Fruit fly (Drosophila melanogaster) whole organism, embryonic: ENCODE measurements around the gene CG11089.

Experiments
- Antp ChIP-seq: fragments of 200-800 bp; sonication (Bioruptor generic); optimal IDR thresholded peaks from 3 replicates; lab custom pipeline; 2016; ENCODE audit warnings: missing biosample characterization, missing genetic modification characterization
- Atf3 ChIP-seq: fragments of 200-800 bp; sonication (Bioruptor generic); optimal IDR thresholded peaks from 3 replicates; lab custom pipeline; 2016; ENCODE audit warnings: missing biosample characterization, missing genetic modification characterization
- CG10274 ChIP-seq: fragments of 200-800 bp; sonication (Bioruptor generic); optimal IDR thresholded peaks from 3 replicates; lab custom pipeline; 2017; ENCODE audit warnings: missing biosample characterization, mild to moderate bottlenecking, missing genetic modification characterization
- CG10321 ChIP-seq: fragments of 200-800 bp; sonication (Bioruptor generic); IDR thresholded peaks from 2 replicates; pipeline ENCODE4 v1.3.6; 2022; ENCODE audit warnings: missing biosample characterization, missing genetic modification characterization
- CG10462 ChIP-seq: fragments of 200-800 bp; sonication (Bioruptor generic); optimal IDR thresholded peaks from 2 replicates; lab custom pipeline; 2016; ENCODE audit warnings: missing biosample characterization, missing genetic modification characterization
- CG10979 ChIP-seq: fragments of 200-800 bp; sonication (Bioruptor generic); optimal IDR thresholded peaks from 2 replicates; lab custom pipeline; 2018; ENCODE audit warnings: missing biosample characterization, mild to moderate bottlenecking, missing genetic modification characterization, moderate library complexity
- CG11247 ChIP-seq: fragments of 200-800 bp; sonication (Bioruptor generic); IDR thresholded peaks from 2 replicates; pipeline ENCODE4 v1.3.6; 2022; ENCODE audit warnings: missing biosample characterization, missing genetic modification characterization
- CG11398 ChIP-seq: fragments of 200-800 bp; sonication (Bioruptor generic); optimal IDR thresholded peaks from 2 replicates; lab custom pipeline; 2016; ENCODE audit warnings: missing biosample characterization, missing genetic modification characterization
- CG16813 ChIP-seq: fragments of 200-800 bp; sonication (Bioruptor generic); IDR thresholded peaks from 3 replicates; pipeline ENCODE4 v1.3.6; 2022; ENCODE audit warnings: missing biosample characterization, missing genetic modification characterization; ENCODE audit not compliant: partially characterized antibody
- CG16863 ChIP-seq: fragments of 200-800 bp; sonication (Bioruptor generic); optimal IDR thresholded peaks from 3 replicates; lab custom pipeline; 2016; ENCODE audit warnings: missing biosample characterization, missing genetic modification characterization
- CG17328 ChIP-seq: fragments of 200-800 bp; sonication (Bioruptor generic); IDR thresholded peaks from 2 replicates; pipeline ENCODE4 v1.3.6; 2022; ENCODE audit warnings: missing biosample characterization, missing genetic modification characterization
- CG17568 ChIP-seq: fragments of 200-800 bp; sonication (Bioruptor generic); optimal IDR thresholded peaks from 2 replicates; lab custom pipeline; 2018; ENCODE audit warnings: missing biosample characterization, mild to moderate bottlenecking, missing genetic modification characterization, moderate library complexity
- CG2129 ChIP-seq: fragments of 200-800 bp; sonication (Bioruptor generic); IDR thresholded peaks from 2 replicates; pipeline ENCODE4 v1.3.6; 2022; ENCODE audit warnings: missing biosample characterization, missing genetic modification characterization; ENCODE audit not compliant: partially characterized antibody
- CG3163 ChIP-seq: fragments of 200-800 bp; sonication (Bioruptor generic); optimal IDR thresholded peaks from 3 replicates; lab custom pipeline; 2016; ENCODE audit warnings: missing biosample characterization, missing genetic modification characterization
- CG32772 ChIP-seq: fragments of 200-800 bp; sonication (Bioruptor generic); IDR thresholded peaks from 2 replicates; pipeline ENCODE4 v1.3.6; 2022; ENCODE audit warnings: missing biosample characterization, missing genetic modification characterization
- CG34224 ChIP-seq: fragments of 200-800 bp; sonication (Bioruptor generic); IDR thresholded peaks from 3 replicates; pipeline ENCODE4 v1.3.6; 2022; ENCODE audit warnings: missing biosample characterization, missing genetic modification characterization; ENCODE audit not compliant: partially characterized antibody
- CG34376 ChIP-seq: fragments of 200-800 bp; sonication (Bioruptor generic); optimal IDR thresholded peaks from 2 replicates; lab custom pipeline; 2018; ENCODE audit warnings: missing biosample characterization, mild to moderate bottlenecking, missing genetic modification characterization
- CG4617 ChIP-seq: fragments of 200-800 bp; sonication (Bioruptor generic); optimal IDR thresholded peaks from 3 replicates; lab custom pipeline; 2016; ENCODE audit warnings: missing biosample characterization, missing genetic modification characterization, borderline replicate concordance
- CG5245 ChIP-seq: fragments of 200-800 bp; sonication (Bioruptor generic); optimal IDR thresholded peaks from 3 replicates; lab custom pipeline; 2016; ENCODE audit warnings: missing biosample characterization, missing genetic modification characterization
- CG6683 ChIP-seq: fragments of 200-800 bp; sonication (Bioruptor generic); optimal IDR thresholded peaks from 2 replicates; lab custom pipeline; 2017; ENCODE audit warnings: missing biosample characterization, mild to moderate bottlenecking, missing genetic modification characterization, missing genetic modification reagents
- CG7271 ChIP-seq: fragments of 200-800 bp; sonication (Bioruptor generic); optimal IDR thresholded peaks from 2 replicates; lab custom pipeline; 2018; ENCODE audit warnings: missing biosample characterization, mild to moderate bottlenecking, missing genetic modification characterization, moderate library complexity
- CG8388 ChIP-seq: fragments of 200-800 bp; sonication (Bioruptor generic); optimal IDR thresholded peaks from 2 replicates; lab custom pipeline; 2019; ENCODE audit warnings: missing biosample characterization, mild to moderate bottlenecking, missing genetic modification characterization, moderate library complexity
- CG8944 ChIP-seq: fragments of 200-800 bp; sonication (Bioruptor generic); optimal IDR thresholded peaks from 3 replicates; lab custom pipeline; 2016; ENCODE audit warnings: missing biosample characterization, missing genetic modification characterization
- CoRest ChIP-seq: fragments of 200-800 bp; sonication (Bioruptor generic); optimal IDR thresholded peaks from 3 replicates; lab custom pipeline; 2018; ENCODE audit warnings: missing biosample characterization, mild to moderate bottlenecking, missing genetic modification characterization, moderate library complexity
- Dfd ChIP-seq, 2 experiments: fragments of >200 bp; optimal IDR thresholded peaks; 2 replicates each; lab custom pipeline; 2017; ENCODE audit warnings: missing biosample characterization in 2 of 2, missing genetic modification characterization in 2 of 2
- Drgx ChIP-seq: fragments of 200-800 bp; sonication (Bioruptor generic); IDR thresholded peaks from 2 replicates; pipeline ENCODE4 v1.3.6; 2022; ENCODE audit warnings: missing biosample characterization, missing genetic modification characterization
- Eip74EF ChIP-seq, 2 experiments: fragments of 200-800 bp in 1 of 2; fragments of >200 bp in 1 of 2; sonication (Bioruptor generic) in 1 of 2; optimal IDR thresholded peaks; 2 replicates each; lab custom pipeline; 2017 to 2019; ENCODE audit warnings: missing biosample characterization in 2 of 2, missing genetic modification characterization in 2 of 2, mild to moderate bottlenecking in 1 of 2, moderate library complexity in 1 of 2
- Gug ChIP-seq: fragments of 200-800 bp; sonication (Bioruptor generic); IDR thresholded peaks from 4 replicates; pipeline ENCODE4 v1.3.6; 2022; ENCODE audit warnings: missing biosample characterization, missing genetic modification characterization
- HLH3B ChIP-seq: fragments of 200-800 bp; sonication (Bioruptor generic); IDR thresholded peaks from 2 replicates; pipeline ENCODE4 v1.3.6; 2022; ENCODE audit warnings: missing biosample characterization, missing genetic modification characterization
- Hr78 ChIP-seq, 2 experiments: fragments of 200-800 bp in 1 of 2; fragments of >200 bp in 1 of 2; sonication (Bioruptor generic) in 1 of 2; optimal IDR thresholded peaks; 2 replicates each; lab custom pipeline; 2017 to 2019; ENCODE audit warnings: missing biosample characterization in 2 of 2, missing genetic modification characterization in 2 of 2, mild to moderate bottlenecking in 1 of 2, moderate library complexity in 1 of 2
- Lpt ChIP-seq: fragments of >200 bp; optimal IDR thresholded peaks from 2 replicates; lab custom pipeline; 2018; ENCODE audit warnings: missing biosample characterization, missing genetic modification characterization
- Ptx1 ChIP-seq: fragments of 200-800 bp; sonication (Bioruptor generic); IDR thresholded peaks from 2 replicates; pipeline ENCODE4 v1.3.6; 2022; ENCODE audit warnings: missing biosample characterization, missing genetic modification characterization
- Vsx1 ChIP-seq: fragments of 200-800 bp; sonication (Bioruptor generic); optimal IDR thresholded peaks from 2 replicates; lab custom pipeline; 2017; ENCODE audit warnings: missing biosample characterization, mild to moderate bottlenecking, missing genetic modification characterization, missing genetic modification reagents
- az2 ChIP-seq: fragments of 200-800 bp; sonication (Bioruptor generic); optimal IDR thresholded peaks from 3 replicates; lab custom pipeline; 2016; ENCODE audit warnings: missing biosample characterization, missing genetic modification characterization
- bigmax ChIP-seq: fragments of 200-800 bp; sonication (Bioruptor generic); optimal IDR thresholded peaks from 2 replicates; lab custom pipeline; 2018; ENCODE audit warnings: missing biosample characterization, mild to moderate bottlenecking, missing genetic modification characterization
- bowl ChIP-seq: fragments of 200-800 bp; sonication (Bioruptor generic); IDR thresholded peaks from 2 replicates; pipeline ENCODE4 v1.3.6; 2022; ENCODE audit warnings: missing biosample characterization, missing genetic modification characterization
- chinmo ChIP-seq: fragments of 200-800 bp; sonication (Bioruptor generic); IDR thresholded peaks from 4 replicates; pipeline ENCODE4 v1.3.6; 2022; ENCODE audit warnings: missing biosample characterization, missing genetic modification characterization; ENCODE audit not compliant: partially characterized antibody
- crc ChIP-seq: fragments of 200-800 bp; sonication (Bioruptor generic); optimal IDR thresholded peaks from 2 replicates; lab custom pipeline; 2016; ENCODE audit warnings: missing biosample characterization, missing genetic modification characterization
- ewg ChIP-seq: fragments of 200-800 bp; sonication (Bioruptor generic); optimal IDR thresholded peaks from 3 replicates; lab custom pipeline; 2017; ENCODE audit warnings: mild to moderate bottlenecking, missing biosample characterization, missing genetic modification reagents, missing genetic modification characterization
- grn ChIP-seq: fragments of 200-800 bp; sonication (Bioruptor generic); optimal IDR thresholded peaks from 3 replicates; lab custom pipeline; 2017; ENCODE audit warnings: missing biosample characterization, missing genetic modification characterization
- kah ChIP-seq: fragments of 200-800 bp; sonication (Bioruptor generic); optimal IDR thresholded peaks from 2 replicates; lab custom pipeline; 2018; ENCODE audit warnings: missing biosample characterization, mild to moderate bottlenecking, missing genetic modification characterization
- lmd ChIP-seq: fragments of 200-800 bp; sonication (Bioruptor generic); IDR thresholded peaks from 2 replicates; pipeline ENCODE4 v1.3.6; 2022; ENCODE audit warnings: missing biosample characterization, missing genetic modification characterization
- pan ChIP-seq, 4 experiments: fragments of >200 bp in 3 of 4; fragments of 200-800 bp in 1 of 4; sonication (Bioruptor generic) in 1 of 4; optimal IDR thresholded peaks in 3 of 4; IDR thresholded peaks in 1 of 4; 2 replicates each; pipeline versions ENCODE4 v1.3.6 to Lab custom; 2017 to 2022; ENCODE audit warnings: missing biosample characterization in 2 of 4, missing genetic modification characterization in 2 of 4, mixed read lengths in 1 of 4
- phol ChIP-seq: fragments of 200-800 bp; sonication (Bioruptor generic); optimal IDR thresholded peaks from 3 replicates; lab custom pipeline; 2018; ENCODE audit warnings: missing biosample characterization, mild to moderate bottlenecking, missing genetic modification characterization, moderate library complexity
- pita ChIP-seq: fragments of 200-800 bp; sonication (Bioruptor generic); optimal IDR thresholded peaks from 2 replicates; lab custom pipeline; 2017; ENCODE audit warnings: missing biosample characterization, mild to moderate bottlenecking, missing genetic modification characterization
- psq ChIP-seq: fragments of 200-800 bp; sonication (Bioruptor generic); optimal IDR thresholded peaks from 2 replicates; lab custom pipeline; 2017; ENCODE audit warnings: missing biosample characterization, missing genetic modification characterization
- sob ChIP-seq: fragments of 200-800 bp; sonication (Bioruptor generic); IDR thresholded peaks from 2 replicates; pipeline ENCODE4 v1.3.6; 2022; ENCODE audit warnings: missing biosample characterization, missing genetic modification characterization
- tup ChIP-seq: fragments of 200-800 bp; sonication (Bioruptor generic); optimal IDR thresholded peaks from 2 replicates; lab custom pipeline; 2016; ENCODE audit warnings: missing biosample characterization, mild to moderate bottlenecking, missing genetic modification characterization, moderate library complexity
- usp ChIP-seq: fragments of >200 bp; optimal IDR thresholded peaks from 2 replicates; lab custom pipeline; 2017; ENCODE audit warnings: missing biosample characterization, missing genetic modification characterization

The CG11089 gene

dm6 chr3R:24870389-24871048, 6.3 kb upstream of the CG11089 start, which contains the start of gene CycB3 (continued):
- TF ChIP-seq CG34224 (GFP tag; lab: Robert Waterston, UW) (no peak), CG8388 (GFP tag; lab: Kevin White, UChicago) (no peak), CG11247 (GFP tag; lab: Robert Waterston, UW) (no peak), Hr78 (GFP tag; optimal IDR thresholded peaks at IDR 0.05; lab: Kevin White, UChicago) (no peak), CG17568 (no peak), CG10979 (tag; lab: Kevin White, UChicago) (peak; percentile 41), CG3163 (GFP tag; lab: Kevin White, UChicago) (no peak), Vsx1 (GFP tag; lab: Kevin White, UChicago) (no peak), CG8944 (GFP tag; lab: Kevin White, UChicago) (no peak), CG17328 (GFP tag; lab: Robert Waterston, UW) (peak; percentile 46; the same call in 1 of the 2 replicates), CG32772 (no peak), CG10274 (GFP tag; lab: Kevin White, UChicago) (no peak), ewg (GFP tag; lab: Kevin White, UChicago) (peak; percentile 22), Atf3 (GFP tag; lab: Kevin White, UChicago) (no peak), CG6683 (GFP tag; lab: Kevin White, UChicago) (no peak), sob (GFP tag; lab: Robert Waterston, UW) (peak; percentile 19; the same call in 1 of the 2 replicates), CG4617 (peak; percentile 19), CG2129 (GFP tag; lab: Robert Waterston, UW) (no peak), az2 (no peak), psq (no peak), pita (GFP tag; lab: Kevin White, UChicago) (no peak), Lpt (GFP tag; lab: Kevin White, UChicago) (no peak), CG34376 (no peak), kah (GFP tag; lab: Kevin White, UChicago) (no peak), CG7271 (tag; lab: Kevin White, UChicago) (no peak), bigmax (GFP tag; lab: Kevin White, UChicago) (no peak), CG16813 (GFP tag; lab: Robert Waterston, UW) (no peak), crc (GFP tag; lab: Kevin White, UChicago) (no peak), Drgx (GFP tag; lab: Robert Waterston, UW) (no peak), HLH3B (GFP tag; lab: Robert Waterston, UW) (no peak), usp (GFP tag; lab: Kevin White, UChicago) (no peak), tup (GFP tag; lab: Kevin White, UChicago) (no peak), bowl (GFP tag; lab: Robert Waterston, UW) (no peak), chinmo (GFP tag; lab: Robert Waterston, UW) (peak; percentile 62; the same call in 2 of the 4 replicates), Dfd (GFP tag; optimal IDR thresholded peaks at IDR 0.05; lab: Kevin White, UChicago) (no peak), lmd (GFP tag; lab: Robert Waterston, UW) (no peak), grn (GFP tag; lab: Kevin White, UChicago) (no peak), phol (tag; lab: Kevin White, UChicago) (peak; percentile 91), Antp (GFP tag; lab: Kevin White, UChicago) (no peak), Ptx1 (GFP tag; lab: Robert Waterston, UW) (no peak), CG5245 (no peak), CG10462 (GFP tag; lab: Kevin White, UChicago) (no peak), Eip74EF (GFP tag; optimal IDR thresholded peaks at IDR 0.05; lab: Kevin White, UChicago) (no peak), CG10321 (GFP tag; lab: Robert Waterston, UW) (no peak), CG11398 (GFP tag; lab: Kevin White, UChicago) (no peak), CoRest (tag; lab: Kevin White, UChicago) (peak; percentile 51), CG16863 (GFP tag; lab: Kevin White, UChicago) (no peak), Gug (GFP tag; lab: Robert Waterston, UW) (no peak), pan (optimal IDR thresholded peaks at IDR 0.05; lab: Kevin White, UChicago) (no peak), pan (GFP tag; optimal IDR thresholded peaks at IDR 0.05 in 1 of 2, IDR thresholded peaks at IDR 0.05 in 1 of 2) (peak in 1 of 2 experiments; percentile 38)
